Worm (Caenorhabditis elegans): ENCODE results near the gene F52D2.12.

- TF ChIP-seq R02D3.7 (tag; optimal IDR thresholded peaks at IDR 0.05) = no peak
- TF ChIP-seq elt-2 (tag; optimal IDR thresholded peaks at IDR 0.05) = no peak
- TF ChIP-seq pha-4 (tag; optimal IDR thresholded peaks at IDR 0.05) = no peak
- TF ChIP-seq fkh-10 (GFP tag; optimal IDR thresholded peaks at IDR 0.05) = no peak
Measured at ce11 chrX:1939887-1940286, 37.9 kb upstream of the F52D2.12 start, which contains the start of gene Y59E1A.4.
